Worm (Caenorhabditis elegans): Measurements from ENCODE around the gene sptl-1.
"Not testable (repeated sequence)": the region's sequence is repeated elsewhere in the genome, so short reads cannot be mapped to it uniquely, and the experiment has no call there.

ce11 chrII:98894-99293 is 47.4 kb downstream of the sptl-1 start, which contains the start of gene C50D2.10:
- TF ChIP-seq lag-1 (GFP tag; IDR thresholded peaks at IDR 0.05); ceh-27 (GFP tag; optimal IDR thresholded peaks at IDR 0.05); lin-40 (tag; optimal IDR thresholded peaks at IDR 0.05); lsy-27 (tag; optimal IDR thresholded peaks at IDR 0.05; ENCODE audit: borderline replicate concordance, insufficient read depth); lin-35 (GFP tag; optimal IDR thresholded peaks at IDR 0.05); him-1 (tag; optimal IDR thresholded peaks at IDR 0.05); snpc-3.4 (tag; optimal IDR thresholded peaks at IDR 0.05); chd-7 (tag; optimal IDR thresholded peaks at IDR 0.05); gei-17 (GFP tag; optimal IDR thresholded peaks at IDR 0.05); B0035.1 (tag; optimal IDR thresholded peaks at IDR 0.05); lin-26 (GFP tag; IDR thresholded peaks at IDR 0.05); madf-10 (tag; optimal IDR thresholded peaks at IDR 0.05); unc-130 (GFP tag; optimal IDR thresholded peaks at IDR 0.05): not testable (repeated sequence)

Data from whole organism, young adult.